Worm (Caenorhabditis elegans): ENCODE data around the gene T02C12.5.

DNA sequence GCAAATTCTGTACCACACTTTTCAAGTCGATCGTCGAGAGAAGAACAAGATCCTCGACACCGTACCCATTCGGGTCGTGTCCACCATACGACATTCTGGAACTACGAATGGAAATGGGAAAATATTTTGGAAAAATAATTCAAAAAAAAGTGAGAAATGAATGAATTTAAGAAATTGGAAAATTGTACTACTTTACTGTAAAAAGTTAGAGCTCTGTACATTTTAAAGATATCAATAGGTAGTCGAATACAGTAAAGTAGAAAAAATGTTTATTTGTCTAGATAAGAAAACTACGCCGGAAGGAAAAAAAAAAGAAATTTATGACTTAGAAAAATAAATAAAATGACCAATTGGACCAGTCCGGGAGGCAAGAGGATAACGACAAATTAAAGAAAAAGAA is 8.8 kb upstream of the T02C12.5 start, which contains the start of gene hum-5:
- no peak for TF ChIP-seq ztf-11 (tag; optimal IDR thresholded peaks at IDR 0.05)
- TF ChIP-seq unc-62 (GFP tag; optimal IDR thresholded peaks at IDR 0.05) = no peak
- no peak for TF ChIP-seq bed-3 (GFP tag; optimal IDR thresholded peaks at IDR 0.05)
